Worm (Caenorhabditis elegans) whole organism, mixed stage, embryonic: Measurements from ENCODE around the gene F02C9.2.

Experiments
- M03D4.4 ChIP-seq: sonication (generic microtip); optimal IDR thresholded peaks from 2 replicates; lab custom pipeline; 2017; ENCODE audit warnings: mild to moderate bottlenecking, missing genetic modification characterization, missing compliant biosample characterization
- elt-3 ChIP-seq: fragments of 150-350 bp; optimal IDR thresholded peaks from 2 replicates; lab custom pipeline; 2014; ENCODE audit warnings: missing biosample characterization, missing genetic modification characterization
- lin-13 ChIP-seq: fragments of 150-350 bp; optimal IDR thresholded peaks from 2 replicates; lab custom pipeline; 2014; ENCODE audit warnings: missing biosample characterization, missing genetic modification characterization
- nhr-237 ChIP-seq: fragments of 150-350 bp; optimal IDR thresholded peaks from 2 replicates; lab custom pipeline; 2014; ENCODE audit warnings: missing biosample characterization, missing genetic modification characterization
- pha-4 ChIP-seq: fragments of 150-350 bp; optimal IDR thresholded peaks from 2 replicates; lab custom pipeline; 2018; ENCODE audit warnings: missing biosample characterization, missing genetic modification reagents, missing genetic modification characterization
- sptf-1 ChIP-seq: sonication (generic microtip); optimal IDR thresholded peaks from 2 replicates; lab custom pipeline; 2017; ENCODE audit warnings: mild to moderate bottlenecking, missing genetic modification characterization, moderate library complexity, missing compliant biosample characterization
- tbx-8 ChIP-seq: fragments of 200-800 bp; sonication (Bioruptor generic); optimal IDR thresholded peaks from 2 replicates; lab custom pipeline; 2018; ENCODE audit warnings: mild to moderate bottlenecking, missing genetic modification characterization, moderate library complexity, missing compliant biosample characterization
- ztf-11 ChIP-seq: fragments of 150-350 bp; optimal IDR thresholded peaks from 2 replicates; lab custom pipeline; 2014; ENCODE audit warnings: missing biosample characterization, missing genetic modification characterization

DNA sequence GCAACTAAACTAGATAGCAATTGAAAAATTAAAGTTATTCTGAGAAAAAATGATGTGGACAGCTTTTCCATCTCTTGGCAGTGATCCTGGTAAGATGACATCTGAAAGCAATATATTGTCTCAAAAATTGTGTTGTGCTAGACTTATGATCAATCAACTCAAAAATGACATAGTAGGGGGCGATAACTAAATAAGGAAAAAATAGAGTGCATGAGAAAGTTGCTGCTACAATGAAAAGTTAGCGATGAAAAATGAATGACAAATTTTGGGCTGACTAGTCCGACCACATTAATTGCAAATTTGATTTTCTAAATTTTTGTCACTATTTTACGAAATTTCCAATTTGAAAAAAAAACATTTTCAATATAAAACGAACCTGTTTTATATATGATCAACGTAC is 7.7 kb downstream of the F02C9.2 start, which contains the start of gene srab-9:
- TF ChIP-seq M03D4.4 (tag; lab: Kevin White, UChicago), result no peak
- TF ChIP-seq elt-3 (tag; lab: Kevin White, UChicago), result no peak
- no peak for TF ChIP-seq nhr-237 (tag; lab: Kevin White, UChicago)
- TF ChIP-seq sptf-1, result no peak
- no peak for TF ChIP-seq lin-13
- TF ChIP-seq pha-4 (tag; lab: Kevin White, UChicago), result no peak
- TF ChIP-seq ztf-11 (tag; lab: Kevin White, UChicago), result no peak
- no peak for TF ChIP-seq tbx-8 (GFP tag; lab: Kevin White, UChicago)
